Fruit fly (Drosophila melanogaster) whole organism, embryonic: ENCODE measurements around the gene CG7789.

ENCODE experiments used
- Atf6 ChIP-seq: fragments of 200-800 bp; sonication (Bioruptor generic); IDR thresholded peaks from 2 replicates; pipeline ENCODE4 v1.3.6; 2022; ENCODE audit warnings: missing biosample characterization, missing genetic modification characterization
- BEAF-32 ChIP-seq: fragments of 200-800 bp; sonication (Bioruptor generic); optimal IDR thresholded peaks from 3 replicates; lab custom pipeline; 2017; ENCODE audit warnings: missing biosample characterization, missing genetic modification characterization, mild to moderate bottlenecking, moderate library complexity, missing genetic modification reagents
- Bteb2 ChIP-seq: fragments of 200-800 bp; sonication (Bioruptor generic); optimal IDR thresholded peaks from 2 replicates; lab custom pipeline; 2016; ENCODE audit warnings: missing biosample characterization, missing genetic modification characterization
- CG10209 ChIP-seq: fragments of 200-800 bp; sonication (Bioruptor generic); optimal IDR thresholded peaks from 3 replicates; lab custom pipeline; 2017; ENCODE audit warnings: missing biosample characterization, mild to moderate bottlenecking, missing genetic modification characterization, missing genetic modification reagents
- CG10959 ChIP-seq: fragments of 200-800 bp; sonication (Bioruptor generic); IDR thresholded peaks from 2 replicates; pipeline ENCODE4 v1.3.6; 2022; ENCODE audit warnings: missing biosample characterization, missing genetic modification characterization
- CG1233 ChIP-seq: fragments of 200-800 bp; sonication (Bioruptor generic); optimal IDR thresholded peaks from 4 replicates; lab custom pipeline; 2018; ENCODE audit warnings: missing biosample characterization, mild to moderate bottlenecking, missing genetic modification characterization
- CG13123 ChIP-seq: fragments of 200-800 bp; sonication (Bioruptor generic); optimal IDR thresholded peaks from 2 replicates; lab custom pipeline; 2016; ENCODE audit warnings: missing biosample characterization, missing genetic modification characterization
- CG13287 ChIP-seq: fragments of 200-800 bp; sonication (Bioruptor generic); IDR thresholded peaks from 2 replicates; pipeline ENCODE4 v1.3.6; 2022; ENCODE audit warnings: missing biosample characterization, missing genetic modification characterization; ENCODE audit not compliant: partially characterized antibody
- CG14860 ChIP-seq: fragments of 200-800 bp; sonication (Bioruptor generic); IDR thresholded peaks from 3 replicates; pipeline ENCODE4 v1.3.6; 2022; ENCODE audit warnings: missing biosample characterization, missing genetic modification characterization; ENCODE audit not compliant: partially characterized antibody
- CG15601 ChIP-seq: fragments of 200-800 bp; sonication (Bioruptor generic); optimal IDR thresholded peaks from 3 replicates; lab custom pipeline; 2019; ENCODE audit warnings: missing biosample characterization, mild to moderate bottlenecking, missing genetic modification characterization, moderate library complexity
- CG2712 ChIP-seq: fragments of 200-800 bp; optimal IDR thresholded peaks from 3 replicates; lab custom pipeline; 2019; ENCODE audit warnings: missing biosample characterization, mild to moderate bottlenecking, missing genetic modification characterization, moderate library complexity
- CG30403 ChIP-seq: fragments of 200-800 bp; sonication (Bioruptor generic); optimal IDR thresholded peaks from 3 replicates; lab custom pipeline; 2016; ENCODE audit warnings: missing biosample characterization, missing genetic modification characterization
- CG32772 ChIP-seq: fragments of 200-800 bp; sonication (Bioruptor generic); IDR thresholded peaks from 2 replicates; pipeline ENCODE4 v1.3.6; 2022; ENCODE audit warnings: missing biosample characterization, missing genetic modification characterization
- CG34224 ChIP-seq: fragments of 200-800 bp; sonication (Bioruptor generic); IDR thresholded peaks from 3 replicates; pipeline ENCODE4 v1.3.6; 2022; ENCODE audit warnings: missing biosample characterization, missing genetic modification characterization; ENCODE audit not compliant: partially characterized antibody
- CG34376 ChIP-seq: fragments of 200-800 bp; sonication (Bioruptor generic); optimal IDR thresholded peaks from 2 replicates; lab custom pipeline; 2018; ENCODE audit warnings: missing biosample characterization, mild to moderate bottlenecking, missing genetic modification characterization
- CG3995 ChIP-seq: fragments of 200-800 bp; sonication (Bioruptor generic); optimal IDR thresholded peaks from 3 replicates; lab custom pipeline; 2016; ENCODE audit warnings: missing biosample characterization, missing genetic modification characterization
- CG5180 ChIP-seq: fragments of 200-800 bp; sonication (Bioruptor generic); optimal IDR thresholded peaks from 3 replicates; lab custom pipeline; 2017; ENCODE audit warnings: missing biosample characterization, missing genetic modification characterization, mild to moderate bottlenecking, moderate library complexity, missing genetic modification reagents
- CG5953 ChIP-seq: fragments of 200-800 bp; sonication (Bioruptor generic); IDR thresholded peaks from 2 replicates; pipeline ENCODE4 v1.3.6; 2022; ENCODE audit warnings: missing biosample characterization, missing genetic modification characterization
- CG9609 ChIP-seq: fragments of 200-800 bp; sonication (Bioruptor generic); optimal IDR thresholded peaks from 3 replicates; lab custom pipeline; 2016; ENCODE audit warnings: missing biosample characterization, missing genetic modification characterization
- Chrac-16 ChIP-seq: fragments of 200-800 bp; sonication (Bioruptor generic); optimal IDR thresholded peaks from 3 replicates; lab custom pipeline; 2016; ENCODE audit warnings: missing biosample characterization, missing genetic modification characterization
- Deaf1 ChIP-seq: fragments of 200-800 bp; optimal IDR thresholded peaks from 3 replicates; lab custom pipeline; 2019; ENCODE audit warnings: missing biosample characterization, mild to moderate bottlenecking, missing genetic modification characterization, moderate library complexity
- H15 ChIP-seq: fragments of 200-800 bp; sonication (Bioruptor generic); IDR thresholded peaks from 3 replicates; pipeline ENCODE4 v1.3.6; 2022; ENCODE audit warnings: missing biosample characterization, missing genetic modification characterization
- H2.0 ChIP-seq: fragments of 200-800 bp; sonication (Bioruptor generic); IDR thresholded peaks from 2 replicates; pipeline ENCODE4 v1.3.6; 2022; ENCODE audit warnings: missing biosample characterization, missing genetic modification characterization
- HLH54F ChIP-seq: fragments of 200-800 bp; sonication (Bioruptor generic); optimal IDR thresholded peaks from 3 replicates; lab custom pipeline; 2016; ENCODE audit warnings: missing biosample characterization, missing genetic modification characterization
- Hr3 ChIP-seq: fragments of 200-800 bp; sonication (Bioruptor generic); optimal IDR thresholded peaks from 3 replicates; lab custom pipeline; 2016; ENCODE audit warnings: missing biosample characterization, missing genetic modification characterization
- Meics ChIP-seq: fragments of 200-800 bp; sonication (Bioruptor generic); optimal IDR thresholded peaks from 2 replicates; lab custom pipeline; 2017; ENCODE audit warnings: missing biosample characterization, mild to moderate bottlenecking, missing genetic modification characterization
- Myb ChIP-seq: fragments of 200-800 bp; sonication (Bioruptor generic); optimal IDR thresholded peaks from 2 replicates; lab custom pipeline; 2016; ENCODE audit warnings: missing biosample characterization, missing genetic modification characterization
- NfI ChIP-seq: fragments of 200-800 bp; sonication (Bioruptor generic); optimal IDR thresholded peaks from 3 replicates; lab custom pipeline; 2018; ENCODE audit warnings: missing biosample characterization, mild to moderate bottlenecking, missing genetic modification characterization, moderate library complexity
- Ravus ChIP-seq: fragments of 200-800 bp; sonication (Bioruptor generic); IDR thresholded peaks from 2 replicates; pipeline ENCODE4 v1.3.6; 2022; ENCODE audit warnings: missing biosample characterization, missing genetic modification characterization
- Ssrp ChIP-seq: fragments of 200-800 bp; sonication (Bioruptor generic); optimal IDR thresholded peaks from 2 replicates; lab custom pipeline; 2018; ENCODE audit warnings: missing biosample characterization, mild to moderate bottlenecking, missing genetic modification characterization, moderate library complexity
- amos ChIP-seq: fragments of 200-800 bp; sonication (Bioruptor generic); IDR thresholded peaks from 2 replicates; pipeline ENCODE4 v1.3.6; 2022; ENCODE audit warnings: missing biosample characterization, missing genetic modification characterization; ENCODE audit not compliant: partially characterized antibody
- cad ChIP-seq: fragments of >200 bp; optimal IDR thresholded peaks from 2 replicates; lab custom pipeline; 2017; ENCODE audit warnings: missing biosample characterization, missing genetic modification characterization
- chinmo ChIP-seq: fragments of 200-800 bp; sonication (Bioruptor generic); IDR thresholded peaks from 4 replicates; pipeline ENCODE4 v1.3.6; 2022; ENCODE audit warnings: missing biosample characterization, missing genetic modification characterization; ENCODE audit not compliant: partially characterized antibody
- ci ChIP-seq: fragments of 200-800 bp; sonication (Bioruptor generic); IDR thresholded peaks from 3 replicates; pipeline ENCODE4 v1.3.6; 2022; ENCODE audit warnings: missing biosample characterization, missing genetic modification characterization
- gce ChIP-seq: fragments of 200-800 bp; sonication (Bioruptor generic); IDR thresholded peaks from 3 replicates; pipeline ENCODE4 v1.3.6; 2022; ENCODE audit warnings: missing biosample characterization, missing genetic modification characterization
- gem ChIP-seq: fragments of 200-800 bp; sonication (Bioruptor generic); optimal IDR thresholded peaks from 2 replicates; lab custom pipeline; 2019; ENCODE audit warnings: missing biosample characterization, mild to moderate bottlenecking, missing genetic modification characterization, moderate library complexity
- hbn ChIP-seq: fragments of 200-800 bp; sonication (Bioruptor generic); IDR thresholded peaks from 2 replicates; pipeline ENCODE4 v1.3.6; 2022; ENCODE audit warnings: missing biosample characterization, missing genetic modification characterization; ENCODE audit not compliant: partially characterized antibody
- hkb ChIP-seq, 2 experiments: fragments of 200-800 bp in 1 of 2; fragments of >200 bp in 1 of 2; sonication (Bioruptor generic) in 1 of 2; IDR thresholded peaks in 1 of 2; optimal IDR thresholded peaks in 1 of 2; 2 replicates each; pipeline versions ENCODE4 v1.3.6 to Lab custom; 2017 to 2022; ENCODE audit warnings: missing biosample characterization in 1 of 2, missing genetic modification characterization in 1 of 2
- jigr1 ChIP-seq: fragments of 200-800 bp; sonication (Bioruptor generic); IDR thresholded peaks from 3 replicates; pipeline ENCODE4 v1.3.6; 2022; ENCODE audit warnings: missing biosample characterization, missing genetic modification characterization
- klu ChIP-seq: fragments of 200-800 bp; sonication (Bioruptor generic); IDR thresholded peaks from 2 replicates; pipeline ENCODE4 v1.3.6; 2022; ENCODE audit warnings: missing biosample characterization, missing genetic modification characterization
- lab ChIP-seq: fragments of 200-800 bp; sonication (Bioruptor generic); optimal IDR thresholded peaks from 3 replicates; lab custom pipeline; 2017; ENCODE audit warnings: missing biosample characterization, missing genetic modification characterization, mild to moderate bottlenecking, moderate library complexity, missing genetic modification reagents
- nom ChIP-seq: fragments of 200-800 bp; sonication (Bioruptor generic); optimal IDR thresholded peaks from 2 replicates; lab custom pipeline; 2017; ENCODE audit warnings: missing biosample characterization, missing genetic modification characterization, mild to moderate bottlenecking, moderate library complexity, missing genetic modification reagents
- run ChIP-seq: fragments of 200-800 bp; sonication (Bioruptor generic); optimal IDR thresholded peaks from 3 replicates; lab custom pipeline; 2018; ENCODE audit warnings: missing biosample characterization, mild to moderate bottlenecking, missing genetic modification characterization
- sens-2 ChIP-seq: fragments of 200-800 bp; sonication (Bioruptor generic); IDR thresholded peaks from 2 replicates; pipeline ENCODE4 v1.3.6; 2022; ENCODE audit warnings: missing biosample characterization, missing genetic modification characterization
- usp ChIP-seq: fragments of >200 bp; optimal IDR thresholded peaks from 2 replicates; lab custom pipeline; 2017; ENCODE audit warnings: missing biosample characterization, missing genetic modification characterization
- wek ChIP-seq: fragments of 200-800 bp; sonication (Bioruptor generic); optimal IDR thresholded peaks from 3 replicates; lab custom pipeline; 2018; ENCODE audit warnings: missing biosample characterization, mild to moderate bottlenecking, missing genetic modification characterization, moderate library complexity
- yki ChIP-seq: fragments of >200 bp; optimal IDR thresholded peaks from 3 replicates; lab custom pipeline; 2018
- zfh1 ChIP-seq: fragments of 200-800 bp; sonication (Bioruptor generic); IDR thresholded peaks from 3 replicates; pipeline ENCODE4 v1.3.6; 2022; ENCODE audit warnings: missing biosample characterization, missing genetic modification characterization

CG7789 gene

dm6 chr3R:29798966-29799680, 3.9 kb upstream of the CG7789 start, which contains the start of the genes Rnb and Drice (continued):
- TF ChIP-seq nom (GFP tag; lab: Kevin White, UChicago) (peak; percentile 25), Hr3 (GFP tag; lab: Kevin White, UChicago) (peak; percentile 41), CG13287 (GFP tag; lab: Robert Waterston, UW) (peak; percentile 81), zfh1 (0 out of 3 replicates have a peak, but pooled peaks have one; percentile 36), Atf6 (0 out of 2 replicates have a peak, but pooled peaks have one; percentile 12), ci (no peak), CG15601 (tag; lab: Kevin White, UChicago) (peak; percentile 45), NfI (GFP tag; lab: Kevin White, UChicago) (peak; percentile 44), CG9609 (GFP tag; lab: Kevin White, UChicago) (no peak), gem (tag; lab: Kevin White, UChicago) (no peak), Ssrp (tag; lab: Kevin White, UChicago) (peak; percentile 18), HLH54F (GFP tag; lab: Kevin White, UChicago) (no peak), wek (peak; percentile 20), Ravus (no peak), klu (GFP tag; lab: Robert Waterston, UW) (no peak), H2.0 (GFP tag; lab: Robert Waterston, UW) (peak; percentile 38; the same call in 1 of the 2 replicates), CG10209 (GFP tag; lab: Kevin White, UChicago) (peak; percentile 48), hkb (optimal IDR thresholded peaks at IDR 0.05; lab: Kevin White, UChicago) (peak; percentile 62), hkb (GFP tag; IDR thresholded peaks at IDR 0.05; lab: Robert Waterston, UW) (peak; percentile 61), CG34224 (GFP tag; lab: Robert Waterston, UW) (peak; percentile 56; the same call in 2 of the 3 replicates), run (no peak), gce (0 out of 3 replicates have a peak, but pooled peaks have one; percentile 51), Chrac-16 (GFP tag; lab: Kevin White, UChicago) (peak; percentile 12), hbn (peak; percentile 65), H15 (no peak), chinmo (GFP tag; lab: Robert Waterston, UW) (0 out of 4 replicates have a peak, but pooled peaks have one; percentile 47), CG5953 (GFP tag; lab: Robert Waterston, UW) (0 out of 2 replicates have a peak, but pooled peaks have one; percentile 6), usp (GFP tag; lab: Kevin White, UChicago) (no peak), CG13123 (peak; percentile 43), sens-2 (GFP tag; lab: Robert Waterston, UW) (no peak), yki (no peak), Meics (GFP tag; lab: Kevin White, UChicago) (no peak), CG1233 (peak; percentile 63), CG10959 (GFP tag; lab: Robert Waterston, UW) (0 out of 2 replicates have a peak, but pooled peaks have one; percentile 6), Deaf1 (tag; lab: Kevin White, UChicago) (no peak), CG30403 (peak; percentile 54), lab (GFP tag; lab: Kevin White, UChicago) (no peak), Myb (peak; percentile 66), amos (peak; percentile 68), CG5180 (no peak), CG14860 (GFP tag; lab: Robert Waterston, UW) (no peak; the same call in 2 of the 3 replicates), Bteb2 (GFP tag; lab: Kevin White, UChicago) (no peak), cad (peak; percentile 96), CG3995 (no peak), BEAF-32 (GFP tag; lab: Kevin White, UChicago) (peak; percentile 75), jigr1 (no peak), CG34376 (GFP tag; lab: Kevin White, UChicago) (peak; percentile 32), CG2712 (tag; lab: Kevin White, UChicago) (peak; percentile 66), CG32772 (GFP tag; lab: Robert Waterston, UW) (0 out of 2 replicates have a peak, but pooled peaks have one; percentile 25)
